Worm (Caenorhabditis elegans) whole organism, L1 larva: ENCODE measurements around the gene F22B5.6.

Experiments used
- C04F5.9 ChIP-seq: sonication (generic microtip); optimal IDR thresholded peaks from 2 replicates; lab custom pipeline; 2016; ENCODE audit warnings: missing genetic modification characterization, missing compliant biosample characterization
- C34B4.2 ChIP-seq: sonication (generic microtip); optimal IDR thresholded peaks from 2 replicates; lab custom pipeline; 2017; ENCODE audit warnings: mild to moderate bottlenecking, missing genetic modification characterization, missing compliant biosample characterization
- F16B12.6 ChIP-seq: fragments of 150-350 bp; optimal IDR thresholded peaks from 2 replicates; lab custom pipeline; 2014; ENCODE audit warnings: missing biosample characterization, missing genetic modification characterization
- Y116A8C.19 ChIP-seq: sonication (generic microtip); optimal IDR thresholded peaks from 2 replicates; lab custom pipeline; 2016; ENCODE audit warnings: missing compliant biosample characterization, missing genetic modification characterization, borderline replicate concordance
- aha-1 ChIP-seq: fragments of 150-350 bp; optimal IDR thresholded peaks from 2 replicates; lab custom pipeline; 2014; ENCODE audit warnings: missing biosample characterization, missing genetic modification characterization
- aly-2 ChIP-seq: fragments of 150-350 bp; optimal IDR thresholded peaks from 2 replicates; lab custom pipeline; 2014; ENCODE audit warnings: missing biosample characterization, missing genetic modification characterization
- ama-1 ChIP-seq: fragments of 150-350 bp; optimal IDR thresholded peaks from 2 replicates; lab custom pipeline; 2014
- ceh-63 ChIP-seq: fragments of 200-800 bp; sonication (Bioruptor generic); optimal IDR thresholded peaks from 2 replicates; lab custom pipeline; 2018; ENCODE audit warnings: mild to moderate bottlenecking, missing genetic modification characterization, missing compliant biosample characterization
- ceh-8 ChIP-seq: fragments of 200-800 bp; sonication (Bioruptor generic); optimal IDR thresholded peaks from 2 replicates; lab custom pipeline; 2018; ENCODE audit warnings: mild to moderate bottlenecking, missing genetic modification characterization, moderate library complexity, missing compliant biosample characterization
- ceh-88 ChIP-seq: fragments of 200-800 bp; sonication (Bioruptor generic); IDR thresholded peaks from 2 replicates; pipeline ENCODE4 v1.3.6; 2022; ENCODE audit warnings: missing genetic modification characterization, missing compliant biosample characterization
- dpl-1 ChIP-seq, 3 experiments: fragments of 150-350 bp in 2 of 3; sonication (generic microtip) in 1 of 3; optimal IDR thresholded peaks; 2 replicates each; lab custom pipeline; 2014 to 2017; ENCODE audit warnings: missing biosample characterization in 3 of 3, missing genetic modification characterization in 3 of 3, missing genetic modification reagents in 3 of 3
- dsc-1 ChIP-seq: sonication (generic microtip); optimal IDR thresholded peaks from 2 replicates; lab custom pipeline; 2016; ENCODE audit warnings: mild to moderate bottlenecking, missing genetic modification characterization, missing compliant biosample characterization
- efl-1 ChIP-seq, 4 experiments: fragments of 150-350 bp; optimal IDR thresholded peaks in 3 of 4; peaks in 1 of 4; 1 replicate in 1 of 4; 2 replicates in 3 of 4; lab custom pipeline; 2014; ENCODE audit warnings: missing biosample characterization in 2 of 4, missing genetic modification characterization in 2 of 4, missing genetic modification reagents in 2 of 4
- efl-3 ChIP-seq: fragments of 200-800 bp; sonication (Bioruptor generic); optimal IDR thresholded peaks from 2 replicates; lab custom pipeline; 2018; ENCODE audit warnings: mild to moderate bottlenecking, missing genetic modification characterization, missing compliant biosample characterization
- egl-27 ChIP-seq, 2 experiments: fragments of 150-350 bp in 1 of 2; sonication (generic microtip); optimal IDR thresholded peaks; 3 replicates each; lab custom pipeline; 2017 to 2018; ENCODE audit warnings: missing biosample characterization in 2 of 2, missing genetic modification characterization in 2 of 2, missing genetic modification reagents in 2 of 2
- fkh-10 ChIP-seq: sonication (generic microtip); optimal IDR thresholded peaks from 2 replicates; lab custom pipeline; 2017; ENCODE audit warnings: missing biosample characterization, missing genetic modification reagents, missing genetic modification characterization
- fkh-4 ChIP-seq: sonication (generic microtip); optimal IDR thresholded peaks from 2 replicates; lab custom pipeline; 2016; ENCODE audit warnings: missing compliant biosample characterization, missing genetic modification characterization, borderline replicate concordance
- fkh-8 ChIP-seq: sonication (generic microtip); optimal IDR thresholded peaks from 2 replicates; lab custom pipeline; 2016; ENCODE audit warnings: mild to moderate bottlenecking, missing genetic modification characterization, missing compliant biosample characterization
- hlh-17 ChIP-seq: fragments of 200-800 bp; sonication (Bioruptor generic); optimal IDR thresholded peaks from 2 replicates; lab custom pipeline; 2018; ENCODE audit warnings: missing genetic modification characterization, mild to moderate bottlenecking, missing compliant biosample characterization, moderate library complexity, borderline replicate concordance
- hlh-4 ChIP-seq: sonication (generic microtip); optimal IDR thresholded peaks from 2 replicates; lab custom pipeline; 2016; ENCODE audit warnings: mild to moderate bottlenecking, missing genetic modification characterization, missing compliant biosample characterization
- isw-1 ChIP-seq: fragments of 200-800 bp; sonication (Bioruptor generic); IDR thresholded peaks from 2 replicates; pipeline ENCODE4 v1.3.6; 2022; ENCODE audit warnings: missing genetic modification characterization, missing compliant biosample characterization
- jun-1 ChIP-seq: fragments of 150-350 bp; optimal IDR thresholded peaks from 2 replicates; lab custom pipeline; 2014; ENCODE audit warnings: missing biosample characterization, missing genetic modification reagents, missing genetic modification characterization
- lin-13 ChIP-seq: fragments of 150-350 bp; optimal IDR thresholded peaks from 2 replicates; lab custom pipeline; 2014; ENCODE audit warnings: missing biosample characterization, missing genetic modification reagents, missing genetic modification characterization
- lin-14 ChIP-seq: fragments of 200-800 bp; sonication (Bioruptor generic); optimal IDR thresholded peaks from 2 replicates; lab custom pipeline; 2018; ENCODE audit warnings: mild to moderate bottlenecking, missing genetic modification characterization, moderate library complexity, missing compliant biosample characterization
- lir-3 ChIP-seq: sonication (generic microtip); optimal IDR thresholded peaks from 2 replicates; lab custom pipeline; 2016; ENCODE audit warnings: mild to moderate bottlenecking, missing genetic modification characterization, moderate library complexity, missing compliant biosample characterization; ENCODE audit not compliant: poor library complexity
- lsy-2 ChIP-seq, 2 experiments: fragments of 150-350 bp; optimal IDR thresholded peaks; 2 replicates each; lab custom pipeline; 2014; ENCODE audit warnings: missing biosample characterization in 2 of 2, missing genetic modification characterization in 2 of 2
- mab-9 ChIP-seq: fragments of 200-800 bp; sonication (Bioruptor generic); IDR thresholded peaks from 2 replicates; pipeline ENCODE4 v1.3.6; 2022; ENCODE audit warnings: missing genetic modification reagents, missing genetic modification characterization, missing compliant biosample characterization
- mdl-1 ChIP-seq, 2 experiments: fragments of 150-350 bp; optimal IDR thresholded peaks; 2 replicates each; lab custom pipeline; 2014 to 2017; ENCODE audit warnings: missing biosample characterization in 2 of 2, missing genetic modification characterization in 2 of 2, inconsistent platforms in 1 of 2
- mep-1 ChIP-seq: fragments of 150-350 bp; optimal IDR thresholded peaks from 2 replicates; lab custom pipeline; 2014; ENCODE audit warnings: missing biosample characterization, missing genetic modification characterization
- nhr-11 ChIP-seq: fragments of 150-350 bp; optimal IDR thresholded peaks from 2 replicates; lab custom pipeline; 2014; ENCODE audit warnings: missing biosample characterization, missing genetic modification characterization
- nhr-12 ChIP-seq: sonication (generic microtip); optimal IDR thresholded peaks from 2 replicates; lab custom pipeline; 2017; ENCODE audit warnings: missing biosample characterization, missing genetic modification characterization
- nhr-237 ChIP-seq: fragments of 150-350 bp; optimal IDR thresholded peaks from 2 replicates; lab custom pipeline; 2014; ENCODE audit warnings: missing biosample characterization, missing genetic modification characterization
- nhr-28 ChIP-seq: fragments of 150-350 bp; optimal IDR thresholded peaks from 2 replicates; lab custom pipeline; 2014; ENCODE audit warnings: missing biosample characterization, missing genetic modification characterization
- nhr-71 ChIP-seq: sonication (generic microtip); optimal IDR thresholded peaks from 2 replicates; lab custom pipeline; 2016; ENCODE audit warnings: mild to moderate bottlenecking, missing genetic modification characterization, moderate library complexity, missing compliant biosample characterization
- nhr-76 ChIP-seq: sonication (generic microtip); optimal IDR thresholded peaks from 2 replicates; lab custom pipeline; 2017; ENCODE audit warnings: missing biosample characterization, missing genetic modification characterization
- nhr-84 ChIP-seq: sonication (generic microtip); optimal IDR thresholded peaks from 2 replicates; lab custom pipeline; 2017; ENCODE audit warnings: missing biosample characterization, missing genetic modification characterization
- nhr-85 ChIP-seq: sonication (generic microtip); peaks from one replicate; lab custom pipeline; 2016; ENCODE audit warnings: missing genetic modification characterization, inconsistent platforms, missing compliant biosample characterization
- nhr-90 ChIP-seq: sonication (generic microtip); optimal IDR thresholded peaks from 2 replicates; lab custom pipeline; 2016; ENCODE audit warnings: mild to moderate bottlenecking, missing genetic modification characterization, missing compliant biosample characterization; ENCODE audit not compliant: poor library complexity
- pax-3 ChIP-seq: fragments of 200-800 bp; sonication (Bioruptor generic); optimal IDR thresholded peaks from 2 replicates; lab custom pipeline; 2018; ENCODE audit warnings: mild to moderate bottlenecking, missing genetic modification characterization, moderate library complexity, missing compliant biosample characterization
- rnt-1 ChIP-seq: sonication (generic microtip); optimal IDR thresholded peaks from 2 replicates; lab custom pipeline; 2016; ENCODE audit warnings: mild to moderate bottlenecking, missing genetic modification characterization, moderate library complexity, missing compliant biosample characterization
- snu-23 ChIP-seq: sonication (generic microtip); optimal IDR thresholded peaks from 2 replicates; lab custom pipeline; 2016; ENCODE audit warnings: missing genetic modification characterization, missing compliant biosample characterization
- swsn-7 ChIP-seq: sonication (generic microtip); optimal IDR thresholded peaks from 2 replicates; lab custom pipeline; 2016; ENCODE audit warnings: missing genetic modification characterization, missing compliant biosample characterization
- tbx-2 ChIP-seq: sonication (generic microtip); optimal IDR thresholded peaks from 2 replicates; lab custom pipeline; 2016; ENCODE audit warnings: missing genetic modification characterization, missing compliant biosample characterization
- unc-130 ChIP-seq: fragments of 150-350 bp; optimal IDR thresholded peaks from 2 replicates; lab custom pipeline; 2017; ENCODE audit warnings: missing biosample characterization, missing genetic modification characterization, inconsistent platforms
- unc-30 ChIP-seq: sonication (generic microtip); optimal IDR thresholded peaks from 2 replicates; lab custom pipeline; 2017; ENCODE audit warnings: missing biosample characterization, missing genetic modification characterization
- unc-86 ChIP-seq: sonication (generic microtip); optimal IDR thresholded peaks from 2 replicates; lab custom pipeline; 2016; ENCODE audit warnings: missing genetic modification characterization, missing compliant biosample characterization
- zag-1 ChIP-seq: fragments of 150-350 bp; optimal IDR thresholded peaks from 2 replicates; lab custom pipeline; 2014; ENCODE audit warnings: missing biosample characterization, missing genetic modification characterization
- ztf-11 ChIP-seq, 2 experiments: sonication (generic microtip); optimal IDR thresholded peaks; 2 replicates each; lab custom pipeline; 2016 to 2017; ENCODE audit warnings: missing genetic modification characterization in 2 of 2, missing biosample characterization in 1 of 2, missing compliant biosample characterization in 1 of 2
- ztf-4 ChIP-seq: fragments of 150-350 bp; optimal IDR thresholded peaks from 2 replicates; lab custom pipeline; 2014; ENCODE audit warnings: missing biosample characterization, missing genetic modification characterization

The F22B5.6 gene

ce11 chrII:8442176-8442575 is 13.8 kb downstream of the F22B5.6 start (continued):
- TF ChIP-seq lir-3 (tag; lab: Kevin White, UChicago) (no peak), nhr-11 (no peak), unc-130 (tag; lab: Kevin White, UChicago) (peak; percentile 35), pax-3 (no peak), mdl-1 (tag; optimal IDR thresholded peaks at IDR 0.05; lab: Kevin White, UChicago) (peak in 1 of 2 experiments; percentile 33), fkh-8 (tag; lab: Kevin White, UChicago) (no peak), nhr-76 (no peak), rnt-1 (peak; percentile 30), ama-1 (lab: Kevin White, UChicago) (no peak), lin-14 (GFP tag; lab: Kevin White, UChicago) (peak; percentile 48), dpl-1 (GFP tag; optimal IDR thresholded peaks at IDR 0.05; lab: Kevin White, UChicago) (peak; percentile 34 to 58 (median 51)), nhr-84 (no peak), ztf-11 (tag; optimal IDR thresholded peaks at IDR 0.05; lab: Kevin White, UChicago) (no peak), C04F5.9 (tag; lab: Kevin White, UChicago) (no peak), aha-1 (tag; lab: Kevin White, UChicago) (no peak), jun-1 (peak; percentile 26), C34B4.2 (no peak), zag-1 (no peak), efl-1 (optimal IDR thresholded peaks at IDR 0.05; lab: Kevin White, UChicago) (peak; percentile 50 to 61), efl-1 (GFP tag; optimal IDR thresholded peaks at IDR 0.05 in 1 of 2; lab: Kevin White, UChicago) (peak; percentile 56 to 88), ceh-8 (GFP tag; lab: Kevin White, UChicago) (no peak), ceh-88 (GFP tag; lab: Robert Waterston, UW) (no peak), dsc-1 (tag; lab: Kevin White, UChicago) (no peak), lsy-2 (tag; optimal IDR thresholded peaks at IDR 0.05; lab: Kevin White, UChicago) (peak; percentile 85 to 95), unc-86 (tag; lab: Kevin White, UChicago) (no peak), efl-3 (GFP tag; lab: Kevin White, UChicago) (no peak), isw-1 (GFP tag; lab: Robert Waterston, UW) (peak; percentile 8; the same call in 1 of the 2 replicates), fkh-4 (tag; lab: Kevin White, UChicago) (no peak), nhr-237 (tag; lab: Kevin White, UChicago) (no peak), mep-1 (tag; lab: Kevin White, UChicago) (peak; percentile 65), lin-13 (GFP tag; lab: Kevin White, UChicago) (peak; percentile 8), aly-2 (no peak), unc-30 (tag; lab: Kevin White, UChicago) (no peak), nhr-71 (peak; percentile 71), swsn-7 (tag; lab: Kevin White, UChicago) (peak; percentile 47), mab-9 (GFP tag; lab: Robert Waterston, UW) (no peak)

ce11 chrII:8441519-8441918 is 14.5 kb downstream of the F22B5.6 start:
- TF ChIP-seq tbx-2 (tag; lab: Kevin White, UChicago), result no peak
- TF ChIP-seq lsy-2 (tag; optimal IDR thresholded peaks at IDR 0.05; lab: Kevin White, UChicago), result peak in 1 of 2 experiments; percentile 16
- TF ChIP-seq F16B12.6 (tag; lab: Kevin White, UChicago), result peak; percentile 0
- TF ChIP-seq efl-1 (optimal IDR thresholded peaks at IDR 0.05; lab: Kevin White, UChicago), result no peak
- peak in 1 of 2 experiments; percentile 91 for TF ChIP-seq efl-1 (GFP tag; optimal IDR thresholded peaks at IDR 0.05 in 1 of 2; lab: Kevin White, UChicago)

- TF ChIP-seq F16B12.6 (tag; lab: Kevin White, UChicago), result no peak
- peak; percentile 95 for TF ChIP-seq nhr-85
- no peak for TF ChIP-seq ceh-63 (GFP tag; lab: Kevin White, UChicago)
- no peak for TF ChIP-seq fkh-8 (tag; lab: Kevin White, UChicago)
- TF ChIP-seq egl-27 (tag; optimal IDR thresholded peaks at IDR 0.05; lab: Kevin White, UChicago), result no peak
- no peak for TF ChIP-seq ztf-4
- TF ChIP-seq nhr-28, result no peak
- peak; percentile 48 for TF ChIP-seq snu-23 (GFP tag; lab: Kevin White, UChicago)
- TF ChIP-seq fkh-4 (tag; lab: Kevin White, UChicago), result no peak
- no peak for TF ChIP-seq jun-1
- TF ChIP-seq isw-1 (GFP tag; lab: Robert Waterston, UW), result no peak
- TF ChIP-seq nhr-237 (tag; lab: Kevin White, UChicago), result no peak
- TF ChIP-seq ceh-88 (GFP tag; lab: Robert Waterston, UW), result no peak
- TF ChIP-seq nhr-90 (tag; lab: Kevin White, UChicago), result peak; percentile 52
- TF ChIP-seq ceh-8 (GFP tag; lab: Kevin White, UChicago), result no peak
- no peak for TF ChIP-seq hlh-4 (tag; lab: Kevin White, UChicago)
- no peak for TF ChIP-seq Y116A8C.19
- no peak for TF ChIP-seq fkh-10 (GFP tag; lab: Kevin White, UChicago)
- no peak for TF ChIP-seq lin-13 (GFP tag; lab: Kevin White, UChicago)
- no peak for TF ChIP-seq hlh-17 (GFP tag; lab: Kevin White, UChicago)
- no peak for TF ChIP-seq nhr-12 (tag; lab: Kevin White, UChicago)
Observed at ce11 chrII:8440792-8441191, 15.2 kb downstream of the F22B5.6 start.
